Worm (Caenorhabditis elegans) whole organism, L3 larva: Measurements from ENCODE around the gene gln-5.

Experiments used
- R02D3.7 ChIP-seq: fragments of 150-350 bp; optimal IDR thresholded peaks from 2 replicates; lab custom pipeline; 2014; ENCODE audit warnings: missing biosample characterization, missing genetic modification characterization
- ZK546.5 ChIP-seq: sonication (generic microtip); optimal IDR thresholded peaks from 2 replicates; lab custom pipeline; 2017; ENCODE audit warnings: missing biosample characterization, missing genetic modification characterization
- ceh-16 ChIP-seq: sonication (generic microtip); optimal IDR thresholded peaks from 2 replicates; lab custom pipeline; 2017; ENCODE audit warnings: missing biosample characterization, missing genetic modification characterization
- ceh-9 ChIP-seq: sonication (generic microtip); optimal IDR thresholded peaks from 2 replicates; lab custom pipeline; 2018; ENCODE audit warnings: missing biosample characterization, missing genetic modification characterization
- elt-1 ChIP-seq: fragments of 150-350 bp; optimal IDR thresholded peaks from 2 replicates; lab custom pipeline; 2014; ENCODE audit warnings: missing biosample characterization, missing genetic modification characterization
- elt-2 ChIP-seq: sonication (generic microtip); optimal IDR thresholded peaks from 2 replicates; lab custom pipeline; 2016; ENCODE audit warnings: missing genetic modification reagents, mild to moderate bottlenecking, missing genetic modification characterization, missing compliant biosample characterization
- elt-3 ChIP-seq, 3 experiments: fragments of 150-350 bp in 1 of 3; sonication (generic microtip) in 2 of 3; optimal IDR thresholded peaks; 2 replicates in 2 of 3; 4 replicates in 1 of 3; lab custom pipeline; 2014 to 2017; ENCODE audit warnings: missing biosample characterization in 3 of 3, missing genetic modification characterization in 3 of 3
- eor-1 ChIP-seq, 2 experiments: fragments of 150-350 bp; optimal IDR thresholded peaks; 2 replicates each; lab custom pipeline; 2014 to 2018; ENCODE audit warnings: missing biosample characterization in 2 of 2, missing genetic modification characterization in 2 of 2
- fkh-10 ChIP-seq: sonication (generic microtip); optimal IDR thresholded peaks from 2 replicates; lab custom pipeline; 2017; ENCODE audit warnings: missing biosample characterization, missing genetic modification reagents, missing genetic modification characterization
- fkh-2 ChIP-seq: fragments of 150-350 bp; optimal IDR thresholded peaks from 2 replicates; lab custom pipeline; 2014; ENCODE audit warnings: missing biosample characterization, missing genetic modification reagents, missing genetic modification characterization
- hmg-11 ChIP-seq: sonication (generic microtip); optimal IDR thresholded peaks from 2 replicates; lab custom pipeline; 2016; ENCODE audit warnings: missing genetic modification characterization, missing compliant biosample characterization
- lin-39 ChIP-seq: fragments of 150-350 bp; optimal IDR thresholded peaks from 2 replicates; lab custom pipeline; 2018; ENCODE audit warnings: missing biosample characterization, missing genetic modification reagents, missing genetic modification characterization
- lsy-12 ChIP-seq: sonication (generic microtip); optimal IDR thresholded peaks from 2 replicates; lab custom pipeline; 2016; ENCODE audit warnings: mild to moderate bottlenecking, missing genetic modification characterization, missing compliant biosample characterization
- mdl-1 ChIP-seq: fragments of 150-350 bp; optimal IDR thresholded peaks from 2 replicates; lab custom pipeline; 2014; ENCODE audit warnings: missing biosample characterization, missing genetic modification characterization
- nfya-1 ChIP-seq: sonication (generic microtip); optimal IDR thresholded peaks from 2 replicates; lab custom pipeline; 2017; ENCODE audit warnings: missing genetic modification characterization, mild to moderate bottlenecking, missing compliant biosample characterization, antibody characterized with exemption, moderate library complexity; ENCODE audit not compliant: insufficient read depth
- nhr-12 ChIP-seq: fragments of 150-350 bp; optimal IDR thresholded peaks from 2 replicates; lab custom pipeline; 2014; ENCODE audit warnings: missing biosample characterization, missing genetic modification characterization
- nhr-23 ChIP-seq: fragments of 150-350 bp; optimal IDR thresholded peaks from 2 replicates; lab custom pipeline; 2014; ENCODE audit warnings: missing biosample characterization, missing genetic modification reagents, missing genetic modification characterization
- nhr-237 ChIP-seq: fragments of 150-350 bp; optimal IDR thresholded peaks from 2 replicates; lab custom pipeline; 2014; ENCODE audit warnings: missing biosample characterization, missing genetic modification characterization
- nhr-25 ChIP-seq: sonication (generic microtip); optimal IDR thresholded peaks from 2 replicates; lab custom pipeline; 2017; ENCODE audit warnings: missing biosample characterization, missing genetic modification characterization
- nhr-28 ChIP-seq: fragments of 150-350 bp; optimal IDR thresholded peaks from 2 replicates; lab custom pipeline; 2014; ENCODE audit warnings: missing biosample characterization, missing genetic modification characterization
- nhr-67 ChIP-seq: fragments of 150-350 bp; optimal IDR thresholded peaks from 2 replicates; lab custom pipeline; 2014; ENCODE audit warnings: missing biosample characterization, missing genetic modification characterization
- nhr-76 ChIP-seq: fragments of 150-350 bp; sonication (generic microtip); optimal IDR thresholded peaks from 5 replicates; lab custom pipeline; 2014; ENCODE audit warnings: missing biosample characterization, missing genetic modification characterization
- nhr-77 ChIP-seq: fragments of 150-350 bp; optimal IDR thresholded peaks from 2 replicates; lab custom pipeline; 2014; ENCODE audit warnings: missing biosample characterization, missing genetic modification characterization
- pqm-1 ChIP-seq: fragments of 150-350 bp; optimal IDR thresholded peaks from 2 replicates; lab custom pipeline; 2017; ENCODE audit warnings: missing biosample characterization, missing genetic modification characterization, inconsistent platforms
- snpc-4 ChIP-seq: fragments of 150-350 bp; optimal IDR thresholded peaks from 2 replicates; lab custom pipeline; 2014; ENCODE audit warnings: missing biosample characterization, missing genetic modification characterization
- zag-1 ChIP-seq: fragments of 150-350 bp; optimal IDR thresholded peaks from 2 replicates; lab custom pipeline; 2014; ENCODE audit warnings: missing biosample characterization, missing genetic modification characterization
- ztf-4 ChIP-seq: fragments of 150-350 bp; optimal IDR thresholded peaks from 2 replicates; lab custom pipeline; 2014; ENCODE audit warnings: missing biosample characterization, missing genetic modification characterization

The gln-5 gene

DNA sequence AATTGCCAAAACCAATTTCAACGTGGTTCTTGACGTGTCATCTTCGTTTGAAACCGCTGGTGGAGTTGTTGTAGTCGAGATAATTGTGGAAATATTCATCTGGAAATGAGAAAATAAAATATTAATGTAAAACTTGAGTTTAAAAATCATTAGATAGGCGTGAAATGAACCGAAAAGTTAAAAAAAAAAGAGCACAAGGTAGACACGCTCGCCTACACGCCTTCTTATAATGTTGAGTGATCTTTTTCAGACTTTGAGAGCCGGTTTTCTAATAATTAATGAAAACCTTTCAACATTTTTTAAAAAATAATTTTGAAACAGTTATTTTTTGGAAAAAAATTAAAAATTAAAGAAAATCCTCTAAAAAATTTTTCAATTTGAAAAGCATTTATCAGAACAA lies 42.5 kb downstream of the gln-5 start, which contains the start of gene npr-32:
Gene npr-32, minus strand, starts transcription at position 101 of the 400 bp plus-strand sequence.
- TF ChIP-seq nhr-67 (tag; lab: Kevin White, UChicago) = no peak
- no peak for TF ChIP-seq nhr-12 (tag; lab: Kevin White, UChicago)
- no peak for TF ChIP-seq snpc-4 (tag; lab: Kevin White, UChicago)
- TF ChIP-seq pqm-1 (tag; lab: Kevin White, UChicago) = no peak
- TF ChIP-seq R02D3.7 (tag; lab: Kevin White, UChicago) = no peak
- TF ChIP-seq lsy-12 (tag; lab: Kevin White, UChicago) = no peak
- no peak for TF ChIP-seq ceh-9 (tag; lab: Kevin White, UChicago)
- TF ChIP-seq nhr-237 (tag; lab: Kevin White, UChicago) = no peak
- no peak for TF ChIP-seq ztf-4 (tag; lab: Kevin White, UChicago)
- no peak for TF ChIP-seq fkh-10
- no peak for TF ChIP-seq ZK546.5 (tag; lab: Kevin White, UChicago)
- no peak for TF ChIP-seq mdl-1 (tag; lab: Kevin White, UChicago)
- TF ChIP-seq nhr-76 (tag; lab: Kevin White, UChicago) = no peak
- no peak for TF ChIP-seq eor-1 (tag; optimal IDR thresholded peaks at IDR 0.05; lab: Kevin White, UChicago)
- no peak for TF ChIP-seq nhr-25 (tag; lab: Kevin White, UChicago)
- no peak for TF ChIP-seq nhr-23 (tag; lab: Kevin White, UChicago)

DNA sequence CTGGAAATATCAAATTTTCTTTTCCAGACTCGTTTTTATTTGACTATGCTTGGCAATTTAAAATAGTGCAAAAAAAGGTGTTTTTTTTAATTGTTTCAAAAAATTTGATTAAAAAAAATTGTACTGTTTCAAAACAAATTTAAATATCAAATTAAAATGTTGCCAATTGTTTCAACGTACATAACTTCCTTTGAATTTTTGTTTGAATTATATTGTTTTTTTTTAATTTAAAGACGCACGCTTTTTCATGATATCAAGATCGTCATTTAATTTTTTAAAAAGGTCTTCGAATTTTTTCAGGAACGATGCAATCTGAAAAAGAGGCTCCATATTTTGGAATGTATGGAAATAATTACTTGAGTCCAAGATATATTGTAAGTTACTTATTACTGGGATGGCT lies 50.0 kb downstream of the gln-5 start, which contains the start of gene Y116A8B.4:
Gene Y116A8B.4, plus strand, starts transcription at position 301 of the 400 bp plus-strand sequence.
- no peak for TF ChIP-seq hmg-11 (tag; lab: Kevin White, UChicago)
- no peak for TF ChIP-seq nfya-1 (tag; lab: Kevin White, UChicago)
- TF ChIP-seq elt-3 (tag; optimal IDR thresholded peaks at IDR 0.05; lab: Kevin White, UChicago) = no peak
- TF ChIP-seq zag-1 (tag; lab: Kevin White, UChicago) = no peak
- TF ChIP-seq fkh-2 = no peak
- TF ChIP-seq elt-2 = no peak
- no peak for TF ChIP-seq elt-1 (tag; lab: Kevin White, UChicago)
- no peak for TF ChIP-seq nhr-28 (tag; lab: Kevin White, UChicago)
- TF ChIP-seq ZK546.5 (tag; lab: Kevin White, UChicago) = no peak
- TF ChIP-seq pqm-1 (tag; lab: Kevin White, UChicago) = no peak
- no peak for TF ChIP-seq ceh-9 (tag; lab: Kevin White, UChicago)
- TF ChIP-seq lin-39 (tag; lab: Kevin White, UChicago) = no peak
- no peak for TF ChIP-seq nhr-25 (tag; lab: Kevin White, UChicago)
- no peak for TF ChIP-seq eor-1 (tag; optimal IDR thresholded peaks at IDR 0.05; lab: Kevin White, UChicago)
- TF ChIP-seq nhr-77 (tag; lab: Kevin White, UChicago) = no peak
- no peak for TF ChIP-seq ceh-16
